Fruit fly (Drosophila melanogaster): ENCODE measurements around the gene Mnt.

Mnt gene

DNA sequence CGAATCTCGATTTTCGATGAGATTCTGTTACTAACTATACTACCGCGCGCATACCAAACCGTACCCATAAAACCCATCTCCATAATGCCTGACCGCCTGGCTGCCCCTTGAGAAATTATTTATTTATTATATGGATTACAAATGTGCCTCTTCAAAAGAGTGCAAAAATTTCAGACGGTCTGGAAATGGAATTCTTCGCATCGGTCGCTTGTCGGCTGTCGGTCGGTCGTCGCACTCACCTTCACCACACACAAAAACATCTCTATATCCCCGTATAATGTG is 71.1 kb downstream of the Mnt start:
- TF ChIP-seq Hr83 (GFP tag; optimal IDR thresholded peaks at IDR 0.05; ENCODE audit: poor library complexity, severe bottlenecking) (no peak), tai (GFP tag; optimal IDR thresholded peaks at IDR 0.05) (peak; percentile 18), Mio (GFP tag; optimal IDR thresholded peaks at IDR 0.05) (no peak), OdsH (GFP tag; optimal IDR thresholded peaks at IDR 0.05) (no peak), rgr (GFP tag; optimal IDR thresholded peaks at IDR 0.05) (no peak), Hr78 (GFP tag; optimal IDR thresholded peaks at IDR 0.05) (no peak), brk (GFP tag; optimal IDR thresholded peaks at IDR 0.05) (no peak), dl (GFP tag; optimal IDR thresholded peaks at IDR 0.05; ENCODE audit: insufficient read depth in 1 of 2, partially characterized antibody in 2 of 2) (peak in 1 of 2 experiments; percentile 58), sage (GFP tag; optimal IDR thresholded peaks at IDR 0.05) (peak; percentile 38), Dfd (GFP tag; optimal IDR thresholded peaks at IDR 0.05) (no peak), jim (GFP tag; optimal IDR thresholded peaks at IDR 0.05) (no peak), Jra (GFP tag; optimal IDR thresholded peaks at IDR 0.05) (no peak), dmrt93B (GFP tag; optimal IDR thresholded peaks at IDR 0.05) (no peak), CrebA (GFP tag; optimal IDR thresholded peaks at IDR 0.05; ENCODE audit: borderline replicate concordance) (no peak), Dif (GFP tag; optimal IDR thresholded peaks at IDR 0.05; ENCODE audit: partially characterized antibody) (peak; percentile 72), HLH106 (tag; optimal IDR thresholded peaks at IDR 0.05) (no peak), dsf (GFP tag; optimal IDR thresholded peaks at IDR 0.05; ENCODE audit: borderline replicate concordance) (no peak), foxo (GFP tag; optimal IDR thresholded peaks at IDR 0.05) (no peak), Vsx2 (GFP tag; optimal IDR thresholded peaks at IDR 0.05; ENCODE audit: partially characterized antibody) (peak; percentile 43), sv (GFP tag; optimal IDR thresholded peaks at IDR 0.05) (no peak), Abd-B (GFP tag; optimal IDR thresholded peaks at IDR 0.05) (no peak), N (GFP tag; optimal IDR thresholded peaks at IDR 0.05) (no peak), br (GFP tag; optimal IDR thresholded peaks at IDR 0.05) (no peak), lola (GFP tag; optimal IDR thresholded peaks at IDR 0.05) (no peak), Sp1 (GFP tag; optimal IDR thresholded peaks at IDR 0.05) (no peak), GATAd (GFP tag; optimal IDR thresholded peaks at IDR 0.05) (no peak), ey (GFP tag; optimal IDR thresholded peaks at IDR 0.05) (no peak)

DNA sequence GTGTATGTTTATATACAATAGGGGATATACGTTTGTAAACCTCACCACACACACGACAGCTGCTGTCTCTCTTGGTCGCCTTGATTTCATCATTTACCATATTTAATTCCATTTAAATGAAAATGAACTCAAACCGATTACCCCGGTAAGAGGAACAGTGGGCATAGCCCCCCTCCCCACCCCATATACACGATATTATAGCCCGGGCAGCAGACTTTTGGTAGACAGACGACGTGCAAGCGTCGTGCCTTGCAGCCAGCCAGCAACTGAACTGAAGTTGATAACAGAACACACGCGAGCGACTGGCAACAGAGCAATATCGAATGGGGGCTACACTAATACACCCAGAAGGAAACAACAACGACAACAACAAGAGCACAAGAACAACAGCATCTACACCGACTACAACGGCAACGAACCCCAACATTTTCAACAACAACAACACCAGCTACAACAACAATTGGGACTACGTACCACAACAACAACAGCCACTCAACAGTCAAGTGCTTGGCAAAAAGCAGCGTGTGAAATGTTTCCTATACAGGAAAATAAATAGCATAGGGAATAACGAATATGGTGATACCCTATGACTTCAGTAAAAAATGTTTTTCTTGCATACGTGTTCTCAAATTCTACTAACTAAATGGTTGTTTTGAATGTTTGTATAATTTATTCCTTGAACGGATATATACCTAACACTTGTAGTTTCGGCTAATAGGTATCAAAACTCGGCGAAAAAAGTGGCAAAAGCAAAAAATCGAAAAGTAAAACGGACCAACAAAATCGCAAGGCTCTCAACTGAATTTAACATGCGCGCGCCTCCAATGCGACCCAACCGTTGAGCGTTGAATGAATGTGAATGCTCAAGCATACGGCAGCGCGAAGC is 71.6 kb downstream of the Mnt start:
- no peak for TF ChIP-seq lola (GFP tag; optimal IDR thresholded peaks at IDR 0.05)
- TF ChIP-seq sv (GFP tag; optimal IDR thresholded peaks at IDR 0.05) = peak; percentile 13
- peak; percentile 71 for TF ChIP-seq Hnf4 (GFP tag; optimal IDR thresholded peaks at IDR 0.05)
- no peak for TF ChIP-seq Myc (optimal IDR thresholded peaks at IDR 0.05)
- peak; percentile 92 for TF ChIP-seq ey (GFP tag; optimal IDR thresholded peaks at IDR 0.05)
- peak; percentile 54 for TF ChIP-seq pan (optimal IDR thresholded peaks at IDR 0.05)
- no peak for TF ChIP-seq GATAd (GFP tag; optimal IDR thresholded peaks at IDR 0.05)
- TF ChIP-seq Mio (GFP tag; optimal IDR thresholded peaks at IDR 0.05) = no peak
- TF ChIP-seq Rel (GFP tag; optimal IDR thresholded peaks at IDR 0.05) = no peak
- peak; percentile 86 for TF ChIP-seq Rel (tag; optimal IDR thresholded peaks at IDR 0.05)
- TF ChIP-seq Sp1 (GFP tag; optimal IDR thresholded peaks at IDR 0.05) = peak; percentile 85
- peak; percentile 79 for TF ChIP-seq dmrt93B (GFP tag; optimal IDR thresholded peaks at IDR 0.05)
- TF ChIP-seq Abd-B (GFP tag; optimal IDR thresholded peaks at IDR 0.05) = no peak
- no peak for TF ChIP-seq Hr78 (GFP tag; optimal IDR thresholded peaks at IDR 0.05)
- TF ChIP-seq Jra (GFP tag; optimal IDR thresholded peaks at IDR 0.05) = peak; percentile 53
- peak; percentile 84 for TF ChIP-seq rgr (GFP tag; optimal IDR thresholded peaks at IDR 0.05)
- peak; percentile 63 for TF ChIP-seq psq (GFP tag; optimal IDR thresholded peaks at IDR 0.05)
- TF ChIP-seq fru (GFP tag; optimal IDR thresholded peaks at IDR 0.05) = peak; percentile 93
- TF ChIP-seq Dif (GFP tag; optimal IDR thresholded peaks at IDR 0.05; ENCODE audit: partially characterized antibody) = peak; percentile 18
- TF ChIP-seq tai (GFP tag; optimal IDR thresholded peaks at IDR 0.05) = peak; percentile 79
- TF ChIP-seq foxo (GFP tag; optimal IDR thresholded peaks at IDR 0.05) = peak in 1 of 2 experiments; percentile 91
- peak; percentile 62 for TF ChIP-seq CG9705 (GFP tag; optimal IDR thresholded peaks at IDR 0.05)
- TF ChIP-seq Dfd (GFP tag; optimal IDR thresholded peaks at IDR 0.05) = no peak
- no peak for TF ChIP-seq jim (GFP tag; optimal IDR thresholded peaks at IDR 0.05)
- no peak for TF ChIP-seq dl (GFP tag; optimal IDR thresholded peaks at IDR 0.05; ENCODE audit: insufficient read depth in 1 of 2, partially characterized antibody in 2 of 2)
- peak; percentile 3 for TF ChIP-seq CrebA (GFP tag; optimal IDR thresholded peaks at IDR 0.05; ENCODE audit: borderline replicate concordance)
- peak; percentile 84 for TF ChIP-seq br (GFP tag; optimal IDR thresholded peaks at IDR 0.05)
- peak; percentile 85 for TF ChIP-seq h (GFP tag; optimal IDR thresholded peaks at IDR 0.05)
- peak; percentile 92 for TF ChIP-seq HLH106 (tag; optimal IDR thresholded peaks at IDR 0.05)
- TF ChIP-seq sage (GFP tag; optimal IDR thresholded peaks at IDR 0.05) = peak; percentile 39
- TF ChIP-seq usp (GFP tag; optimal IDR thresholded peaks at IDR 0.05) = no peak
- peak; percentile 86 for TF ChIP-seq OdsH (GFP tag; optimal IDR thresholded peaks at IDR 0.05)
- peak; percentile 81 for TF ChIP-seq brk (GFP tag; optimal IDR thresholded peaks at IDR 0.05)
- peak; percentile 11 for TF ChIP-seq Vsx2 (GFP tag; optimal IDR thresholded peaks at IDR 0.05; ENCODE audit: partially characterized antibody)
- peak; percentile 28 for TF ChIP-seq dsf (GFP tag; optimal IDR thresholded peaks at IDR 0.05; ENCODE audit: borderline replicate concordance)
- TF ChIP-seq N (GFP tag; optimal IDR thresholded peaks at IDR 0.05) = peak; percentile 6
- TF ChIP-seq CG32264 (GFP tag; optimal IDR thresholded peaks at IDR 0.05) = peak; percentile 84
- TF ChIP-seq woc (GFP tag; optimal IDR thresholded peaks at IDR 0.05) = peak; percentile 97
- TF ChIP-seq Hr83 (GFP tag; optimal IDR thresholded peaks at IDR 0.05; ENCODE audit: poor library complexity, severe bottlenecking) = peak; percentile 17
